Fruit fly (Drosophila melanogaster) whole organism, adult: Measurements from ENCODE around the gene CG14357.

Experiments used
- Crg-1 ChIP-seq: fragments of 200-800 bp; sonication (Bioruptor generic); optimal IDR thresholded peaks from 2 replicates; lab custom pipeline; 2016; ENCODE audit warnings: missing biosample characterization, missing genetic modification characterization
- bab1 ChIP-seq: fragments of 200-800 bp; sonication (Bioruptor generic); optimal IDR thresholded peaks from 3 replicates; lab custom pipeline; 2019; ENCODE audit warnings: missing biosample characterization, mild to moderate bottlenecking, missing genetic modification characterization, moderate library complexity
- kay ChIP-seq: fragments of 200-800 bp; sonication (Bioruptor generic); peaks from one replicate; lab custom pipeline; 2016; ENCODE audit warnings: missing biosample characterization, missing genetic modification characterization, borderline replicate concordance
- tj ChIP-seq: fragments of 200-800 bp; sonication (Bioruptor generic); optimal IDR thresholded peaks from 3 replicates; lab custom pipeline; 2017; ENCODE audit warnings: missing biosample characterization, mild to moderate bottlenecking, missing genetic modification characterization, moderate library complexity

dm6 chr3R:14070096-14070495 lies 41.9 kb downstream of the CG14357 start:
- TF ChIP-seq Crg-1 (GFP tag; lab: Kevin White, UChicago) (peak; percentile 77), kay (peak; percentile 64), tj (no peak), bab1 (GFP tag; lab: Kevin White, UChicago) (no peak)
